Worm (Caenorhabditis elegans) whole organism, early embryonic: ENCODE results near the gene H40L08.9.

ENCODE experiments used
- ama-1 ChIP-seq: fragments of 150-350 bp; optimal IDR thresholded peaks from 2 replicates; lab custom pipeline; 2014
- flt-1 ChIP-seq: fragments of 200-800 bp; sonication (Bioruptor generic); IDR thresholded peaks from 2 replicates; pipeline ENCODE4 v1.3.6; 2022; ENCODE audit warnings: missing genetic modification characterization, missing compliant biosample characterization
- hnd-1 ChIP-seq: sonication (generic microtip); optimal IDR thresholded peaks from 2 replicates; lab custom pipeline; 2016; ENCODE audit warnings: missing genetic modification characterization, missing compliant biosample characterization
- pes-1 ChIP-seq: fragments of 200-800 bp; sonication (Bioruptor generic); IDR thresholded peaks from 2 replicates; pipeline ENCODE4 v1.3.6; 2022; ENCODE audit warnings: missing genetic modification reagents, missing genetic modification characterization, missing compliant biosample characterization
- tbx-37 ChIP-seq: fragments of 200-800 bp; sonication (Bioruptor generic); conservative IDR thresholded peaks from 2 replicates; pipeline ENCODE4 v1.3.6; 2022; ENCODE audit warnings: missing genetic modification reagents, missing genetic modification characterization, missing compliant biosample characterization
- tra-4 ChIP-seq: sonication (generic microtip); optimal IDR thresholded peaks from 2 replicates; lab custom pipeline; 2017; ENCODE audit warnings: missing genetic modification characterization, missing compliant biosample characterization

DNA sequence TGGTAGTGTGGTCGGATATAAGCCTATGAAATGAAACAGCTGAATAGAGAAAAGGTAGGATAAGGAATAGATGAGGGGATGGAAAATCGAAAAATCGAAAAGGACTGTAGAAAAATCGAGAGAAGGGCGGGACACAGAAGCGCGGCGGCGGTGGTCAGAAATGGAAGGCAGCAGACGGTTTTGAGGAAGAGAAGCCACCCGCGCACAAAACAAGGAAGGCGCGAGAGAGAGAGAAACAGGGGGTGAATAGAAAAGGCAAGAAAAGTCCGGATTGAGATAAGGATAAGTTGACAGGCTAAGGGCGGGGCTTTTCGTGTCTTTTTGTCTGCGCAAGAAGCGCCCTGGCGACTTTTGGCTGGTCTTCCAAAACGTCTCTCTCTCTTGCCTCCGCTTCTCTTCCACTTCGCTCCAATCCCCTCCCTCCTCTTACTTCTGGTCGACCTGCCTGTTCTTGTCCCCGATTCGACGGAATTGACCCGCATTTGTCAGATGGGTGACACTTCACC is 31.5 kb upstream of the H40L08.9 start, which contains the start of gene mlt-9:
- TF ChIP-seq tbx-37 (no peak), ama-1 (lab: Kevin White, UChicago) (no peak), hnd-1 (tag; lab: Kevin White, UChicago) (no peak), tra-4 (tag; lab: Kevin White, UChicago) (no peak), pes-1 (GFP tag; lab: Robert Waterston, UW) (no peak), flt-1 (GFP tag; lab: Robert Waterston, UW) (no peak)
